Worm (Caenorhabditis elegans): ENCODE data around the gene fbxa-24.

fbxa-24 gene

ce11 chrII:3808104-3808503 lies 8.2 kb upstream of the fbxa-24 start, which contains the start of gene F54D10.5:
Gene F54D10.5, minus strand, starts transcription at chrII:3808177.
- TF ChIP-seq R02D3.7 (tag; optimal IDR thresholded peaks at IDR 0.05) (peak; percentile 95), mes-2 (tag; optimal IDR thresholded peaks at IDR 0.05; ENCODE audit: poor library complexity, severe bottlenecking) (peak; percentile 91), ceh-62 (tag; optimal IDR thresholded peaks at IDR 0.05) (no peak), duxl-1 (tag; optimal IDR thresholded peaks at IDR 0.05; ENCODE audit: poor library complexity) (peak; percentile 84), T26A8.4 (GFP tag; IDR thresholded peaks at IDR 0.05) (peak; percentile 63), nhr-77 (tag; optimal IDR thresholded peaks at IDR 0.05) (peak; percentile 12), ceh-32 (tag; optimal IDR thresholded peaks at IDR 0.05; ENCODE audit: poor library complexity) (no peak), nhr-6 (tag; optimal IDR thresholded peaks at IDR 0.05) (peak; percentile 46), fos-1 (tag; optimal IDR thresholded peaks at IDR 0.05) (peak; percentile 7), sdz-12 (GFP tag; optimal IDR thresholded peaks at IDR 0.05) (no peak), hlh-11 (tag; optimal IDR thresholded peaks at IDR 0.05) (peak; percentile 35), lin-13 (GFP tag; optimal IDR thresholded peaks at IDR 0.05) (peak; percentile 31), nhr-28 (tag; optimal IDR thresholded peaks at IDR 0.05) (peak; percentile 28), dpl-1 (GFP tag; optimal IDR thresholded peaks at IDR 0.05) (peak; percentile 95), rbr-2 (tag; optimal IDR thresholded peaks at IDR 0.05) (peak; percentile 63), zag-1 (tag; optimal IDR thresholded peaks at IDR 0.05) (no peak), dmd-6 (GFP tag; IDR thresholded peaks at IDR 0.05) (no peak), unc-130 (GFP tag; optimal IDR thresholded peaks at IDR 0.05) (peak; percentile 48), spr-1 (tag; optimal IDR thresholded peaks at IDR 0.05) (peak; percentile 45), tra-1 (GFP tag; IDR thresholded peaks at IDR 0.05) (no peak), hif-1 (tag; optimal IDR thresholded peaks at IDR 0.05) (peak in 1 of 2 experiments; percentile 18), mdl-1 (tag; optimal IDR thresholded peaks at IDR 0.05) (peak in 1 of 2 experiments; percentile 12), aha-1 (tag) (peak; percentile 93), madf-5 (GFP tag; IDR thresholded peaks at IDR 0.05) (no peak), hmg-1.1 (GFP tag; IDR thresholded peaks at IDR 0.05) (peak; percentile 51; the same call in 1 of the 2 replicates), pha-4 (GFP tag; IDR thresholded peaks at IDR 0.05) (peak; percentile 35; the same call in 1 of the 2 replicates), pha-4 (tag; optimal IDR thresholded peaks at IDR 0.05) (no peak)

DNA sequence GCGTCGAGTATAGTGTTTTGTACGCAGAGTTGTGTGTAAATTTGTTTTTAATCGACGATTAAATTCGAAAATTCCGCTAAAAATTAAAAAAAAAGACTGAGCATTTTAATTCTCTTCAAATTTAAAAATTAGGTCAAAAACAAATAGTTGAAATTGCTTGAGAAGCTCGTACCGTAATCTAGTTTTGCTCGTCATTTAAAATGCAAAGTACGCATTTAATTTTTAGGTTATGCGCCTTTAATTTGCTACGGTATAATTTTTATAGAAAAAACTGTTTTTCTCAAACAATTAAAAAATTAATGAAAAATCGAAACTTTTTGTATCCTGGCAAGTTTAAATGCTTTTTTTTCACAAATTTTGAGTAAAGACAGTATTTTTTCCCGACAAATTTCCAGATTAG lies 7.7 kb upstream of the fbxa-24 start:
- TF ChIP-seq lin-39 (tag; optimal IDR thresholded peaks at IDR 0.05) (no peak), hlh-30 (tag; optimal IDR thresholded peaks at IDR 0.05; ENCODE audit: insufficient read depth) (no peak), lin-38 (GFP tag; IDR thresholded peaks at IDR 0.05) (0 out of 2 replicates have a peak, but pooled peaks have one; percentile 12), zfp-2 (tag; optimal IDR thresholded peaks at IDR 0.05) (no peak), F49E8.2 (tag; optimal IDR thresholded peaks at IDR 0.05; ENCODE audit: borderline replicate concordance) (peak; percentile 56)

- TF ChIP-seq snpc-1.2 (GFP tag; IDR thresholded peaks at IDR 0.05), result no peak
- TF ChIP-seq aly-2 (tag; optimal IDR thresholded peaks at IDR 0.05), result no peak
- TF ChIP-seq lir-3 (tag; optimal IDR thresholded peaks at IDR 0.05), result no peak
- no peak for TF ChIP-seq Y48G9A.11 (GFP tag; IDR thresholded peaks at IDR 0.05)
- peak; percentile 30 for TF ChIP-seq nhr-102 (tag; optimal IDR thresholded peaks at IDR 0.05)
- no peak for TF ChIP-seq lin-29 (GFP tag; IDR thresholded peaks at IDR 0.05)
- peak; percentile 13 for TF ChIP-seq dpl-1 (GFP tag; optimal IDR thresholded peaks at IDR 0.05)
- no peak for TF ChIP-seq Y105C5A.15 (GFP tag; IDR thresholded peaks at IDR 0.05)
- TF ChIP-seq attf-4 (tag; optimal IDR thresholded peaks at IDR 0.05), result no peak
- TF ChIP-seq nhr-41 (GFP tag; IDR thresholded peaks at IDR 0.05), result no peak
- TF ChIP-seq mxl-2 (GFP tag; conservative IDR thresholded peaks at IDR 0.05), result no peak
- TF ChIP-seq mxl-3 (GFP tag; optimal IDR thresholded peaks at IDR 0.05), result no peak
- no peak for TF ChIP-seq spr-3 (GFP tag; optimal IDR thresholded peaks at IDR 0.05)
- no peak for TF ChIP-seq F49E8.2 (tag; optimal IDR thresholded peaks at IDR 0.05; ENCODE audit: borderline replicate concordance)
- TF ChIP-seq ceh-28 (tag; optimal IDR thresholded peaks at IDR 0.05), result no peak
- no peak for TF ChIP-seq Y5F2A.4 (GFP tag; optimal IDR thresholded peaks at IDR 0.05)
- no peak for TF ChIP-seq F44E2.7 (GFP tag; IDR thresholded peaks at IDR 0.05)
- TF ChIP-seq spr-1 (tag; optimal IDR thresholded peaks at IDR 0.05), result peak; percentile 27
- no peak for TF ChIP-seq sdz-12 (GFP tag; optimal IDR thresholded peaks at IDR 0.05)
- no peak for TF ChIP-seq tag-97 (GFP tag; IDR thresholded peaks at IDR 0.05)
- TF ChIP-seq zfp-2 (tag; optimal IDR thresholded peaks at IDR 0.05), result no peak
- no peak for TF ChIP-seq madf-9 (GFP tag; conservative IDR thresholded peaks at IDR 0.05)
- TF ChIP-seq nhr-10 (tag; optimal IDR thresholded peaks at IDR 0.05), result no peak
These were observed 5.8 kb upstream of the fbxa-24 start for ce11 chrII:3810550-3810949.

All from whole organism, L4 larva.